Worm (Caenorhabditis elegans): Measurements from ENCODE around the gene mep-1.

DNA sequence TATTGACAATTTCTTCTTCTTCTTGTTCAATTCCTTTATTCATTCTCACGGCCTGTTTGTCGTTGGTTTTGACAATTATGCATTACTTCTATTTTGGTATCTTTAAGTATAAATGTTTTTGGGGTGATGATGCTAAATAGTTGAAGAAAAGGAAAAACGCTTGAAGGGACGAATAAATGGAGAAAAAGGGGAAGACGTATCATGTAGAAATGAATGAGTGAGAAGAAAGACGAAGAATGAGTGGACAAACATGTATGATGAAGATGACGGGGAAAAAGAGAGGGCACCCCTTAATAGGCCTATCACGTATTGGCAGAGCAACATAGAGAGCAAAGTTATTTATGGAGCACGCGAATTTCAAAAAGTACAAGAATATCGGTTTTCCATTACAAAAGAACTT, 24.2 kb downstream of the mep-1 start, which contains the start of gene M04B2.7:
- no peak for TF ChIP-seq snpc-4 (tag; optimal IDR thresholded peaks at IDR 0.05)
- TF ChIP-seq ama-1 (optimal IDR thresholded peaks at IDR 0.05), result no peak
- no peak for TF ChIP-seq egl-27 (tag; optimal IDR thresholded peaks at IDR 0.05)
- TF ChIP-seq lir-3 (tag; optimal IDR thresholded peaks at IDR 0.05; ENCODE audit: poor library complexity), result no peak
- no peak for TF ChIP-seq lin-14 (GFP tag; optimal IDR thresholded peaks at IDR 0.05)
- TF ChIP-seq tbx-2 (tag; optimal IDR thresholded peaks at IDR 0.05), result no peak
- no peak for TF ChIP-seq mef-2 (tag; optimal IDR thresholded peaks at IDR 0.05)
- TF ChIP-seq nhr-11 (tag; optimal IDR thresholded peaks at IDR 0.05), result no peak

All from whole organism, L1 larva.